Fruit fly (Drosophila melanogaster): Measurements from ENCODE around the gene CG10041.
A peak's percentile ranks its signal among the peaks of the same experiment; 100 is the strongest.

CG10041 gene

DNA sequence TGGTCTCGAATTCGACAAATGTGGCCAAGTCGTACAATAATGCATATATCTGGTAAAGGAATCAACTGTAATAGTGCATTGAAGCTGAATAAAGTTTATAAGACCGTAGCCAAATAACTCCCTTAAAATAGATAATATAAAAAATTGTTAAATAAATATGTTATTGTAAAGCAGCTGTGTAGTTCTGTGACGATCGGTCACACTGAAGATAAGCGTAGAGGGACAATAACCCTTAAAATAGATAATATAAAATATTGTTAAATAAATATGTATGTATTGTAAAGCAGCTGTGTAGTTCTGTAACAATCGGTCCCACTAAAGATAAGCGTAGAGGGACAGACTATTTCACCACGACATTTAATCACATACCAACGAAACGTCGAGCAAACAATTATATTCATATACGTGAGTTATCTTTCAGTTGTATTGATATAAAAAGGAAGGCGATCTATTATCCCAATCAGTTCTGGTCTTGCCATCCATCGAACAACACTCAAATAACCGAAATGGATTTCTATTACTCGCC lies 23.4 kb upstream of the CG10041 start, which contains the start of gene GstD5:
Gene GstD5, plus strand, starts transcription at position 476 of the 526 bp plus-strand sequence.
- TF ChIP-seq CTCF (optimal IDR thresholded peaks at IDR 0.05) (no peak), CG8478 (optimal IDR thresholded peaks at IDR 0.05) (no peak)

DNA sequence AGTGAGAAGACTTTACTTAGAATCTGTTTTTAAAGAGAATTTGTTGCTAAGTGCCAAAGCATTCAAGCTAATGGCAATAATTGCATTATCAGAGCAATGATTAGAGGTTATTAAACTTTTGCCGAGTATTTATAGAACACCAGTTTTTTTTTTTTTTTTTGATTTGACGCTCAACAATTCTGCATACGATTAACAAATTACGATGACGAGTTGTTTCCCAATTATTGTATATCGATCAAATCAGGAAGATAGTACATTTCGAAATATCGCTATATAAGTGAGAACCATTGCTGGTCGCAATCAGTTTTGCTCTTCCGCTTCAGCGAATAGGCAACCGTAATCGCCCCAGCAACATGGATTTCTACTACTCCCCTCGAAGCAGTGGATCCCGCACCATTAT lies 21.9 kb upstream of the CG10041 start, which contains the start of gene GstD4:
Gene GstD4, plus strand, starts transcription at position 301 of the 400 bp plus-strand sequence.
- TF ChIP-seq CG8478 (optimal IDR thresholded peaks at IDR 0.05): no peak
- no peak for TF ChIP-seq CTCF (optimal IDR thresholded peaks at IDR 0.05)

dm6 chr3R:12372800-12373199 lies 20.9 kb upstream of the CG10041 start, which contains the start of gene GstD3:
GstD3 (plus strand) TSS chr3R:12373068.
- TF ChIP-seq CTCF (optimal IDR thresholded peaks at IDR 0.05) (no peak), CG8478 (optimal IDR thresholded peaks at IDR 0.05) (no peak)

dm6 chr3R:12371671-12372070 lies 19.8 kb upstream of the CG10041 start, which contains the start of gene GstD2:
GstD2 (plus strand) TSS chr3R:12371971.
- TF ChIP-seq CG8478 (optimal IDR thresholded peaks at IDR 0.05): no peak
- TF ChIP-seq CTCF (optimal IDR thresholded peaks at IDR 0.05): no peak

- TF ChIP-seq CTCF (optimal IDR thresholded peaks at IDR 0.05) (no peak), CG8478 (optimal IDR thresholded peaks at IDR 0.05) (no peak)
Measured at dm6 chr3R:12370643-12370995, 18.7 kb upstream of the CG10041 start.

- TF ChIP-seq CTCF (optimal IDR thresholded peaks at IDR 0.05) (no peak), CG8478 (optimal IDR thresholded peaks at IDR 0.05) (no peak)
Measured at dm6 chr3R:12369793-12370642, 18.1 kb upstream of the CG10041 start.

DNA sequence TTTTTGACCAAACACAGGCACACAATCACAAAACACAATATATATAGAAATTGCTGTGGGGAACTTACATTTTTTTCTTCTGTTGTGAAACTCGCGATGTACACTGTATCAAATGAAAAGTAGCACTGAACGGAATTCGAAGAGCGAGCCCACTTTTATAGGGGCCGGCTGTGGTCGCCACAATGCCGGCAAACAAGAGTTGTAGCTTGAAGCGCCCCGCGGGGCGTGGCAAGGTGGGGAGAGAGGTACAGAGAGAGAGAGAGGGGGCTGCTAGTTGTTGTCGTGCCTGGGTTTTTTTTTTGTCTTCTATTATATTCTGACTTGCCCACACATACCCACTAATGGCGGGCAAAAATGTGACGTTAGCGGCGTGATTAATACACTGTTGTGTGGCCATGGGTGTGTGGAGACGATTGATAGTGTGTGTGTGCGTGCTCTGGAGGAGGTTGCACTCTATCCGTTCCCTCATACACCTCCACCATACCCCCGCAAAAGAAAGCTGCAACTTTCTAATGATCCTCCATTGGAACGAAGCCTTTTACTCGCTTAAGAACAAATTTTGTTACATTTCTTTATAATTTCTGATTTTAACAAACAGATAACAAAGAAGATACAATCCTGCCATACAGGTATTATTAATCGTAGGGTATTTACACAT lies 17.4 kb upstream of the CG10041 start, which contains the start of gene GstD1:
Gene GstD1, minus strand, starts transcription at position 134 of the 658 bp plus-strand sequence.
- no peak for TF ChIP-seq CTCF (optimal IDR thresholded peaks at IDR 0.05)
- no peak for TF ChIP-seq CG8478 (optimal IDR thresholded peaks at IDR 0.05)

dm6 chr3R:12367464-12367863 lies 15.6 kb upstream of the CG10041 start, which contains the start of gene GstD9:
GstD9 (minus strand) TSS chr3R:12367564.
- no peak for TF ChIP-seq CTCF (optimal IDR thresholded peaks at IDR 0.05)
- TF ChIP-seq CG8478 (optimal IDR thresholded peaks at IDR 0.05): no peak

dm6 chr3R:12365887-12366286 lies 14.0 kb upstream of the CG10041 start:
- TF ChIP-seq CG8478 (optimal IDR thresholded peaks at IDR 0.05): no peak
- TF ChIP-seq CTCF (optimal IDR thresholded peaks at IDR 0.05): no peak

- TF ChIP-seq CG8478 (optimal IDR thresholded peaks at IDR 0.05) (no peak), CTCF (optimal IDR thresholded peaks at IDR 0.05) (no peak)
Measured at dm6 chr3R:12365264-12365840, 13.4 kb upstream of the CG10041 start, which contains the start of gene GstD10. GstD10 (minus strand) TSS chr3R:12365735.

DNA sequence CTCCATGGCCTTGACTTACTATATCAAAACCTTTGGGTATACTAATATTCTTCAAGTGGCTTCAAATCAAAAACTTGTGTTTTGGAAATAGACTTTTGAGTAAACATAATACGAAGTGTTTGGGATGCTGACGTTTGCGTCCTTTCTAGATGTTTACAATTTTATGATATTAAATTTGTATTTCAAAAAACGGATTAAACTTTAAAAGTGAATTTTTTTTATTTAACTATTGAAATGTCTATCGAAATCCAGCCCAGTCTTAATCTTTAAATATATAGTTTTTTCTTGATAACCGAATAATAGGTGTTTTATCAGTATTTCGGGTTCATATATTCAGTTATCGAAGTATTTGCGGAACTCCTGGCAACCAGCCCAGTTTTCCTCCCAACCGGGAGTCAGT lies 12.7 kb upstream of the CG10041 start, which contains the start of gene Tim17a1:
Gene Tim17a1, minus strand, starts transcription at position 101 of the 400 bp plus-strand sequence.
- TF ChIP-seq CTCF (optimal IDR thresholded peaks at IDR 0.05) (no peak), CG8478 (optimal IDR thresholded peaks at IDR 0.05) (no peak)

- TF ChIP-seq CTCF (optimal IDR thresholded peaks at IDR 0.05) (no peak), CG8478 (optimal IDR thresholded peaks at IDR 0.05) (no peak)
Measured at dm6 chr3R:12363544-12363943, 11.6 kb upstream of the CG10041 start.

- no peak for TF ChIP-seq CTCF (optimal IDR thresholded peaks at IDR 0.05)
- TF ChIP-seq CG8478 (optimal IDR thresholded peaks at IDR 0.05): no peak
Measured at dm6 chr3R:12361962-12362497, 10.1 kb upstream of the CG10041 start.

dm6 chr3R:12359837-12360236 lies 7.9 kb upstream of the CG10041 start, which contains the start of gene CG4115:
CG4115 (plus strand) TSS chr3R:12360008.
- TF ChIP-seq CG8478 (optimal IDR thresholded peaks at IDR 0.05): no peak
- TF ChIP-seq CTCF (optimal IDR thresholded peaks at IDR 0.05): no peak

DNA sequence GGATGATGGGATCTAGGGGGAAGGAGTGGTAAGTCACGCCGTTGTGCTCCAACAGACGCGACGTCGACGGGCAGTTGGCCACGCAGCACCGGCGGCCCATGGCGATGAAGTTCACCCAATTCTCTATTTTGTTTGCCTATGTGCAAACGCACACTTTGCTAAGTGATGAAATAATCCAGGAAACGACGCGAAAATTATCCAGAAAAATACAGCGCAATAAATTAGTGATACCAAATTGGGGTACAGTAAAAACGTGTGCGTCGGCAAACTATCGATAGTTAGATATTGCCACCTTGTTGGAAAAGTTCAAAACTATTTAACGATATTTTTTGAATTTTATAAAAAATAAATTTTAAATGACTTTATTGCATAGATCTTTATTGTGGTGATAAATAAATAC lies 4.1 kb upstream of the CG10041 start, which contains the start of gene MBD-R2:
Gene MBD-R2, minus strand, starts transcription at position 222 of the 400 bp plus-strand sequence.
- peak in 1 of 2 experiments; percentile 29 for TF ChIP-seq CTCF (optimal IDR thresholded peaks at IDR 0.05)
- TF ChIP-seq CG8478 (optimal IDR thresholded peaks at IDR 0.05): no peak
